Fruit fly (Drosophila melanogaster) whole organism, pupa: ENCODE data around the gene Ge-1.

Experiments used
- CG13204 ChIP-seq: fragments of 200-800 bp; sonication (Bioruptor generic); optimal IDR thresholded peaks from 2 replicates; lab custom pipeline; 2018; ENCODE audit warnings: missing biosample characterization, mild to moderate bottlenecking, missing genetic modification characterization, moderate library complexity
- CG14655 ChIP-seq: fragments of 200-800 bp; sonication (Bioruptor generic); optimal IDR thresholded peaks from 3 replicates; lab custom pipeline; 2017; ENCODE audit warnings: mild to moderate bottlenecking, missing biosample characterization, missing genetic modification reagents, missing genetic modification characterization
- CG15710 ChIP-seq: fragments of 200-800 bp; sonication (Bioruptor generic); optimal IDR thresholded peaks from 2 replicates; lab custom pipeline; 2018; ENCODE audit warnings: missing biosample characterization, mild to moderate bottlenecking, missing genetic modification characterization, moderate library complexity
- CG17806 ChIP-seq: fragments of 200-800 bp; sonication (Bioruptor generic); optimal IDR thresholded peaks from 2 replicates; lab custom pipeline; 2018; ENCODE audit warnings: missing biosample characterization, mild to moderate bottlenecking, missing genetic modification characterization, moderate library complexity
- CG32121 ChIP-seq: fragments of 200-800 bp; sonication (Bioruptor generic); IDR thresholded peaks from 2 replicates; pipeline ENCODE4 v1.3.6; 2022; ENCODE audit warnings: missing biosample characterization, missing genetic modification characterization
- CG8159 ChIP-seq: fragments of 200-800 bp; sonication (Bioruptor generic); optimal IDR thresholded peaks from 3 replicates; lab custom pipeline; 2018; ENCODE audit warnings: missing biosample characterization, mild to moderate bottlenecking, missing genetic modification characterization, moderate library complexity
- CG8301 ChIP-seq: fragments of 200-800 bp; sonication (Bioruptor generic); optimal IDR thresholded peaks from 2 replicates; lab custom pipeline; 2018; ENCODE audit warnings: missing biosample characterization, mild to moderate bottlenecking, missing genetic modification characterization
- D1 ChIP-seq: fragments of 200-800 bp; sonication (Bioruptor generic); optimal IDR thresholded peaks from 2 replicates; lab custom pipeline; 2018; ENCODE audit warnings: missing biosample characterization, mild to moderate bottlenecking, missing genetic modification characterization, moderate library complexity
- Ets98B ChIP-seq: fragments of 200-800 bp; sonication (Bioruptor generic); IDR thresholded peaks from 2 replicates; pipeline ENCODE4 v1.3.6; 2022; ENCODE audit warnings: missing biosample characterization, missing genetic modification characterization
- Snoo ChIP-seq: fragments of 200-800 bp; sonication (Bioruptor generic); optimal IDR thresholded peaks from 3 replicates; lab custom pipeline; 2017; ENCODE audit warnings: missing biosample characterization, mild to moderate bottlenecking, missing genetic modification characterization, inconsistent platforms

DNA sequence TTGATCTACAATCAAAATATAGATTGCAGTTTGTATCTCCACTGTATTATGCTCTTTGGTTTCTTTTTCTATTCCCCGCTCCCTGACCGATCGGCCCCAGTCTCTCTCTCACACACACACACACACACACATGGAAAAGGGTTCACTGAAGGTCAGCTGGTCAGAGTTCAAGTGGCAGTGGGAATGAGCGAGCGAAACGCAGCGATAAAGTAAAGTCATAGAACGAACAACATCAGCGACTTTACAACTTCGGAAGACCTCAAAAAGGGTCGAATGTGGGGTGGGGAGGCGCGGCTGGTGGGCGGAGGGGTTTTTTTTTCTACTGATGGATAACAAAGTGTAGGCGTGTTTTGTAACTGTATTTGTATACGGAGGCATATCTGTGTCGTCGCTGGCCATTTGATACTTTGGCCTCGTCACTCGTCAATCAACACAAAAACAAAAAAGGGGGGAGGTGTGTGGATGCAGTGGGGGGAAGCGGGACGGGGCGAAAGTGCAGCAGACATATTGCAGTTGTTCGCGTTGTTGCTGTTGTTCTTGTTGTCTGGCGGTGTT is 42.5 kb downstream of the Ge-1 start:
- TF ChIP-seq CG15710 (tag; lab: Kevin White, UChicago), result no peak
- TF ChIP-seq CG13204 (GFP tag; lab: Kevin White, UChicago), result no peak
- no peak for TF ChIP-seq CG17806 (tag; lab: Kevin White, UChicago)
- TF ChIP-seq CG8301 (tag; lab: Kevin White, UChicago), result no peak
- TF ChIP-seq Snoo (tag; lab: Kevin White, UChicago), result no peak
- TF ChIP-seq Ets98B (GFP tag; lab: Robert Waterston, UW), result peak; percentile 17; the same call in 1 of the 2 replicates
- TF ChIP-seq CG8159 (tag; lab: Kevin White, UChicago), result no peak
- no peak for TF ChIP-seq CG32121 (GFP tag; lab: Robert Waterston, UW)
- no peak for TF ChIP-seq CG14655
- no peak for TF ChIP-seq D1
